Worm (Caenorhabditis elegans) whole organism, late embryonic: ENCODE data around the gene pfs-2.

Experiments
- C38D4.7 ChIP-seq: fragments of 200-800 bp; sonication (Bioruptor generic); optimal IDR thresholded peaks from 2 replicates; lab custom pipeline; 2018; ENCODE audit warnings: mild to moderate bottlenecking, missing genetic modification characterization, moderate library complexity, missing compliant biosample characterization
- K02D7.2 ChIP-seq: sonication (generic microtip); optimal IDR thresholded peaks from 2 replicates; lab custom pipeline; 2017; ENCODE audit warnings: mild to moderate bottlenecking, missing genetic modification characterization, missing compliant biosample characterization
- Y22D7AL.16 ChIP-seq: sonication (generic microtip); optimal IDR thresholded peaks from 2 replicates; lab custom pipeline; 2016; ENCODE audit warnings: missing genetic modification characterization, missing compliant biosample characterization
- ahr-1 ChIP-seq: sonication (generic microtip); optimal IDR thresholded peaks from 2 replicates; lab custom pipeline; 2016; ENCODE audit warnings: missing genetic modification characterization, missing compliant biosample characterization
- ama-1 ChIP-seq: fragments of 150-350 bp; optimal IDR thresholded peaks from 2 replicates; lab custom pipeline; 2014
- ceh-14 ChIP-seq: sonication (generic microtip); optimal IDR thresholded peaks from 2 replicates; lab custom pipeline; 2016; ENCODE audit warnings: missing genotype, missing genetic modification characterization, missing compliant biosample characterization
- ceh-18 ChIP-seq: sonication (generic microtip); optimal IDR thresholded peaks from 2 replicates; lab custom pipeline; 2016; ENCODE audit warnings: missing genetic modification characterization, missing compliant biosample characterization
- ceh-2 ChIP-seq: sonication (generic microtip); optimal IDR thresholded peaks from 2 replicates; lab custom pipeline; 2016; ENCODE audit warnings: missing genotype, missing genetic modification characterization, missing compliant biosample characterization
- ceh-34 ChIP-seq: sonication (generic microtip); optimal IDR thresholded peaks from 2 replicates; lab custom pipeline; 2016; ENCODE audit warnings: mild to moderate bottlenecking, missing genetic modification characterization, missing compliant biosample characterization
- ceh-6 ChIP-seq: fragments of 200-800 bp; sonication (Bioruptor generic); optimal IDR thresholded peaks from 2 replicates; lab custom pipeline; 2018; ENCODE audit warnings: mild to moderate bottlenecking, missing genetic modification characterization, missing compliant biosample characterization
- che-1 ChIP-seq: sonication (generic microtip); optimal IDR thresholded peaks from 2 replicates; lab custom pipeline; 2016; ENCODE audit warnings: mild to moderate bottlenecking, missing genetic modification characterization, missing compliant biosample characterization
- dve-1 ChIP-seq: sonication (generic microtip); optimal IDR thresholded peaks from 2 replicates; lab custom pipeline; 2017; ENCODE audit warnings: antibody characterized with exemption, mild to moderate bottlenecking, missing genetic modification characterization, missing compliant biosample characterization
- elt-2 ChIP-seq: sonication (generic microtip); optimal IDR thresholded peaks from 2 replicates; lab custom pipeline; 2016; ENCODE audit warnings: missing genetic modification reagents, missing genetic modification characterization, missing compliant biosample characterization
- elt-4 ChIP-seq: sonication (generic microtip); optimal IDR thresholded peaks from 2 replicates; lab custom pipeline; 2016; ENCODE audit warnings: missing genetic modification characterization, missing compliant biosample characterization
- eyg-1 ChIP-seq: sonication (generic microtip); optimal IDR thresholded peaks from 2 replicates; lab custom pipeline; 2016; ENCODE audit warnings: missing genotype, missing genetic modification characterization, missing compliant biosample characterization
- fax-1 ChIP-seq: sonication (generic microtip); optimal IDR thresholded peaks from 2 replicates; lab custom pipeline; 2016; ENCODE audit warnings: missing genotype, missing genetic modification characterization, missing compliant biosample characterization
- fkh-10 ChIP-seq: fragments of 150-350 bp; optimal IDR thresholded peaks from 2 replicates; lab custom pipeline; 2014; ENCODE audit warnings: missing biosample characterization, missing genetic modification reagents, missing genetic modification characterization
- fkh-6 ChIP-seq: sonication (generic microtip); optimal IDR thresholded peaks from 2 replicates; lab custom pipeline; 2016; ENCODE audit warnings: missing genetic modification characterization, missing compliant biosample characterization
- hlh-13 ChIP-seq: fragments of 200-800 bp; sonication (Bioruptor generic); optimal IDR thresholded peaks from 2 replicates; lab custom pipeline; 2018; ENCODE audit warnings: mild to moderate bottlenecking, missing genetic modification characterization, missing compliant biosample characterization
- hlh-15 ChIP-seq: sonication (generic microtip); optimal IDR thresholded peaks from 2 replicates; lab custom pipeline; 2016; ENCODE audit warnings: missing genetic modification characterization, missing compliant biosample characterization
- hlh-30 ChIP-seq: sonication (generic microtip); optimal IDR thresholded peaks from 2 replicates; lab custom pipeline; 2017; ENCODE audit warnings: antibody characterized with exemption, missing genetic modification characterization, missing compliant biosample characterization; ENCODE audit not compliant: insufficient read depth
- hlh-6 ChIP-seq: sonication (generic microtip); optimal IDR thresholded peaks from 2 replicates; lab custom pipeline; 2016; ENCODE audit warnings: missing genotype, missing genetic modification characterization, missing compliant biosample characterization
- lim-6 ChIP-seq: sonication (generic microtip); optimal IDR thresholded peaks from 2 replicates; lab custom pipeline; 2016; ENCODE audit warnings: missing genetic modification characterization, missing compliant biosample characterization
- madf-2 ChIP-seq: sonication (generic microtip); optimal IDR thresholded peaks from 2 replicates; lab custom pipeline; 2017; ENCODE audit warnings: missing genetic modification characterization, missing compliant biosample characterization
- mec-3 ChIP-seq: sonication (generic microtip); optimal IDR thresholded peaks from 2 replicates; lab custom pipeline; 2016; ENCODE audit warnings: borderline replicate concordance, missing genetic modification characterization, missing compliant biosample characterization
- nhr-11 ChIP-seq: fragments of 150-350 bp; optimal IDR thresholded peaks from 2 replicates; lab custom pipeline; 2014; ENCODE audit warnings: missing biosample characterization, missing genetic modification characterization
- nhr-232 ChIP-seq: sonication (generic microtip); optimal IDR thresholded peaks from 2 replicates; lab custom pipeline; 2016; ENCODE audit warnings: missing genetic modification characterization, missing compliant biosample characterization
- odd-2 ChIP-seq: sonication (generic microtip); optimal IDR thresholded peaks from 2 replicates; lab custom pipeline; 2017; ENCODE audit warnings: antibody characterized with exemption, mild to moderate bottlenecking, missing genetic modification characterization, missing compliant biosample characterization
- pag-3 ChIP-seq: sonication (generic microtip); optimal IDR thresholded peaks from 2 replicates; lab custom pipeline; 2016; ENCODE audit warnings: missing compliant biosample characterization, missing genetic modification characterization, borderline replicate concordance
- pat-9 ChIP-seq: fragments of 200-800 bp; sonication (Bioruptor generic); optimal IDR thresholded peaks from 2 replicates; lab custom pipeline; 2018; ENCODE audit warnings: mild to moderate bottlenecking, missing genetic modification characterization, moderate library complexity, missing compliant biosample characterization
- pax-1 ChIP-seq: fragments of 150-350 bp; optimal IDR thresholded peaks from 2 replicates; lab custom pipeline; 2014; ENCODE audit warnings: missing biosample characterization, missing genetic modification characterization
- pha-2 ChIP-seq: sonication (generic microtip); optimal IDR thresholded peaks from 2 replicates; lab custom pipeline; 2017; ENCODE audit warnings: mild to moderate bottlenecking, missing genetic modification characterization, missing compliant biosample characterization
- pha-4 ChIP-seq: fragments of 150-350 bp; optimal IDR thresholded peaks from 2 replicates; lab custom pipeline; 2018; ENCODE audit warnings: missing biosample characterization, missing genetic modification reagents, missing genetic modification characterization
- pqm-1 ChIP-seq: sonication (generic microtip); optimal IDR thresholded peaks from 2 replicates; lab custom pipeline; 2016; ENCODE audit warnings: missing genetic modification characterization, missing compliant biosample characterization
- pros-1 ChIP-seq: fragments of 150-350 bp; optimal IDR thresholded peaks from 2 replicates; lab custom pipeline; 2014; ENCODE audit warnings: missing biosample characterization, missing genetic modification reagents, missing genetic modification characterization
- ref-2 ChIP-seq: sonication (generic microtip); optimal IDR thresholded peaks from 2 replicates; lab custom pipeline; 2016; ENCODE audit warnings: missing genetic modification characterization, missing compliant biosample characterization
- sox-2 ChIP-seq: fragments of 200-800 bp; sonication (Bioruptor generic); IDR thresholded peaks from 2 replicates; pipeline ENCODE4 v1.3.6; 2022; ENCODE audit warnings: missing genetic modification reagents, missing genetic modification characterization, missing compliant biosample characterization
- sox-4 ChIP-seq: sonication (generic microtip); optimal IDR thresholded peaks from 2 replicates; lab custom pipeline; 2017; ENCODE audit warnings: mild to moderate bottlenecking, missing genetic modification characterization, inconsistent platforms, missing compliant biosample characterization
- syd-9 ChIP-seq: sonication (generic microtip); optimal IDR thresholded peaks from 2 replicates; lab custom pipeline; 2016; ENCODE audit warnings: mild to moderate bottlenecking, missing genetic modification characterization, moderate library complexity, missing compliant biosample characterization
- tbx-7 ChIP-seq: sonication (generic microtip); optimal IDR thresholded peaks from 2 replicates; lab custom pipeline; 2016; ENCODE audit warnings: missing genotype, missing genetic modification characterization, missing compliant biosample characterization
- ttx-3 ChIP-seq: sonication (generic microtip); optimal IDR thresholded peaks from 2 replicates; lab custom pipeline; 2016; ENCODE audit warnings: missing genetic modification reagents, missing genetic modification characterization, missing compliant biosample characterization
- unc-3 ChIP-seq, 2 experiments: fragments of 200-800 bp in 1 of 2; sonication (Bioruptor generic) in 1 of 2; sonication (generic microtip) in 1 of 2; conservative IDR thresholded peaks in 1 of 2; optimal IDR thresholded peaks in 1 of 2; 2 replicates each; pipeline versions ENCODE4 v1.3.6 to Lab custom; 2016 to 2022; ENCODE audit warnings: missing compliant biosample characterization in 2 of 2, missing genetic modification characterization in 2 of 2, missing genetic modification reagents in 1 of 2
- unc-86 ChIP-seq: sonication (generic microtip); optimal IDR thresholded peaks from 2 replicates; lab custom pipeline; 2016; ENCODE audit warnings: missing genetic modification characterization, missing compliant biosample characterization
- zip-5 ChIP-seq: sonication (generic microtip); optimal IDR thresholded peaks from 2 replicates; lab custom pipeline; 2016; ENCODE audit warnings: missing genetic modification characterization, missing compliant biosample characterization
- ztf-16 ChIP-seq: sonication (generic microtip); optimal IDR thresholded peaks from 2 replicates; lab custom pipeline; 2017; ENCODE audit warnings: missing genetic modification characterization, missing compliant biosample characterization

Gene pfs-2

ce11 chrII:14399595-14399994 is 41.4 kb downstream of the pfs-2 start (continued):
- TF ChIP-seq ceh-18 (tag; lab: Kevin White, UChicago) (no peak), ceh-14 (tag; lab: Kevin White, UChicago) (peak; percentile 5), dve-1 (tag; lab: Kevin White, UChicago) (peak; percentile 48), K02D7.2 (tag; lab: Kevin White, UChicago) (no peak), hlh-13 (GFP tag; lab: Kevin White, UChicago) (no peak), ama-1 (no peak), nhr-11 (no peak), sox-4 (no peak), pax-1 (tag; lab: Kevin White, UChicago) (peak; percentile 60), fax-1 (tag; lab: Kevin White, UChicago) (no peak), sox-2 (GFP tag; lab: Robert Waterston, UW) (no peak; the same call in 1 of the 2 replicates), C38D4.7 (GFP tag; lab: Kevin White, UChicago) (no peak)
- TF ChIP-seq, all 69 proteins: peak for 16

- TF ChIP-seq che-1 = no peak
- no peak for TF ChIP-seq hlh-6 (tag; lab: Kevin White, UChicago)
- TF ChIP-seq hlh-15 = no peak
- no peak for TF ChIP-seq K02D7.2 (tag; lab: Kevin White, UChicago)
- TF ChIP-seq ceh-6 = no peak
- no peak for TF ChIP-seq ceh-14 (tag; lab: Kevin White, UChicago)
- TF ChIP-seq eyg-1 (tag; lab: Kevin White, UChicago) = no peak
- no peak for TF ChIP-seq zip-5 (tag; lab: Kevin White, UChicago)
- TF ChIP-seq fax-1 (tag; lab: Kevin White, UChicago) = no peak
- TF ChIP-seq fkh-6 = no peak
- TF ChIP-seq pros-1 = no peak
- TF ChIP-seq syd-9 = no peak
- TF ChIP-seq pag-3 (tag; lab: Kevin White, UChicago) = no peak
- no peak for TF ChIP-seq mec-3
- no peak for TF ChIP-seq elt-2 (tag; lab: Kevin White, UChicago)
- TF ChIP-seq dve-1 (tag; lab: Kevin White, UChicago) = no peak
- TF ChIP-seq odd-2 (tag; lab: Kevin White, UChicago) = no peak
- TF ChIP-seq ahr-1 = no peak
- TF ChIP-seq pha-2 (tag; lab: Kevin White, UChicago) = no peak
These were observed 42.9 kb downstream of the pfs-2 start for ce11 chrII:14401098-14401497.

ce11 chrII:14404266-14404665 is 46.1 kb downstream of the pfs-2 start:
- peak; percentile 29 for TF ChIP-seq ama-1
- no peak for TF ChIP-seq ref-2 (tag; lab: Kevin White, UChicago)
- no peak for TF ChIP-seq ceh-6
- no peak for TF ChIP-seq sox-4
- no peak for TF ChIP-seq lim-6 (tag; lab: Kevin White, UChicago)
- TF ChIP-seq pax-1 (tag; lab: Kevin White, UChicago) = peak; percentile 13
- peak; percentile 44 for TF ChIP-seq hlh-30 (tag; lab: Kevin White, UChicago)

ce11 chrII:14404741-14405488 is 46.7 kb downstream of the pfs-2 start:
- TF ChIP-seq ztf-16 (tag; lab: Kevin White, UChicago) (no peak), pha-4 (tag; lab: Kevin White, UChicago) (no peak), elt-4 (no peak), Y22D7AL.16 (tag; lab: Kevin White, UChicago) (peak; percentile 21), pat-9 (no peak), syd-9 (no peak), hlh-15 (no peak), ceh-6 (no peak), ceh-34 (peak; percentile 95), tbx-7 (tag; lab: Kevin White, UChicago) (peak; percentile 8), ceh-14 (tag; lab: Kevin White, UChicago) (peak; percentile 74), ceh-2 (tag; lab: Kevin White, UChicago) (peak; percentile 76), pqm-1 (tag; lab: Kevin White, UChicago) (no peak), unc-86 (no peak), C38D4.7 (GFP tag; lab: Kevin White, UChicago) (no peak), pros-1 (peak; percentile 84), fkh-10 (no peak), madf-2 (tag; lab: Kevin White, UChicago) (no peak), mec-3 (no peak), ttx-3 (tag; lab: Kevin White, UChicago) (no peak), sox-2 (GFP tag; lab: Robert Waterston, UW) (peak; percentile 85), lim-6 (tag; lab: Kevin White, UChicago) (no peak), unc-3 (GFP tag; conservative IDR thresholded peaks at IDR 0.05; lab: Robert Waterston, UW) (no peak), unc-3 (tag; optimal IDR thresholded peaks at IDR 0.05; lab: Kevin White, UChicago) (no peak), nhr-232 (tag; lab: Kevin White, UChicago) (peak; percentile 14), elt-2 (tag; lab: Kevin White, UChicago) (no peak)
